Worm (Caenorhabditis elegans) whole organism, L4 larva: Measurements from ENCODE around the gene prdh-1.

Experiments used
- ceh-82 ChIP-seq: sonication (generic microtip); optimal IDR thresholded peaks from 2 replicates; lab custom pipeline; 2017; ENCODE audit warnings: missing biosample characterization, missing genetic modification characterization
- ces-1 ChIP-seq: fragments of 150-350 bp; sonication (generic microtip); optimal IDR thresholded peaks from 4 replicates; lab custom pipeline; 2014; ENCODE audit warnings: missing biosample characterization, missing genetic modification reagents, missing genetic modification characterization
- dve-1 ChIP-seq: sonication (generic microtip); optimal IDR thresholded peaks from 2 replicates; lab custom pipeline; 2017; ENCODE audit warnings: antibody characterized with exemption, mild to moderate bottlenecking, missing genetic modification characterization, missing compliant biosample characterization; ENCODE audit not compliant: insufficient read depth
- lin-29 ChIP-seq: fragments of 200-800 bp; sonication (Bioruptor generic); IDR thresholded peaks from 2 replicates; pipeline ENCODE4 v1.3.6; 2022; ENCODE audit warnings: missing genetic modification reagents, missing genetic modification characterization, missing compliant biosample characterization
- lin-39 ChIP-seq: fragments of 150-350 bp; optimal IDR thresholded peaks from 2 replicates; lab custom pipeline; 2014; ENCODE audit warnings: missing biosample characterization, missing genetic modification reagents, missing genetic modification characterization
- madf-5 ChIP-seq, 2 experiments: fragments of 200-800 bp; sonication (Bioruptor generic); IDR thresholded peaks; 2 replicates each; pipeline ENCODE4 v1.3.6; 2022; ENCODE audit warnings: missing compliant biosample characterization in 2 of 2, missing genetic modification characterization in 2 of 2
- mdl-1 ChIP-seq, 2 experiments: fragments of 150-350 bp in 1 of 2; sonication (generic microtip) in 1 of 2; optimal IDR thresholded peaks; 2 replicates each; lab custom pipeline; 2014 to 2017; ENCODE audit warnings: missing biosample characterization in 2 of 2, missing genetic modification characterization in 2 of 2
- nhr-10 ChIP-seq: fragments of 150-350 bp; optimal IDR thresholded peaks from 2 replicates; lab custom pipeline; 2014; ENCODE audit warnings: missing biosample characterization, missing genetic modification characterization
- nhr-237 ChIP-seq: sonication (generic microtip); optimal IDR thresholded peaks from 2 replicates; lab custom pipeline; 2017; ENCODE audit warnings: missing biosample characterization, missing genetic modification characterization
- nhr-28 ChIP-seq: fragments of 150-350 bp; optimal IDR thresholded peaks from 2 replicates; lab custom pipeline; 2014; ENCODE audit warnings: missing biosample characterization, missing genetic modification characterization
- nhr-42 ChIP-seq: fragments of 200-800 bp; sonication (Bioruptor generic); IDR thresholded peaks from 2 replicates; pipeline ENCODE4 v1.3.6; 2022; ENCODE audit warnings: missing genetic modification characterization, missing compliant biosample characterization
- rbr-2 ChIP-seq: sonication (generic microtip); optimal IDR thresholded peaks from 2 replicates; lab custom pipeline; 2016; ENCODE audit warnings: missing genotype, missing genetic modification characterization, missing compliant biosample characterization
- vab-7 ChIP-seq: fragments of 200-800 bp; sonication (Bioruptor generic); IDR thresholded peaks from 2 replicates; pipeline ENCODE4 v1.3.6; 2022; ENCODE audit warnings: missing genetic modification reagents, missing genetic modification characterization, missing compliant biosample characterization
- ztf-11 ChIP-seq: fragments of 150-350 bp; optimal IDR thresholded peaks from 2 replicates; lab custom pipeline; 2014; ENCODE audit warnings: missing biosample characterization, missing genetic modification characterization

prdh-1 gene

DNA sequence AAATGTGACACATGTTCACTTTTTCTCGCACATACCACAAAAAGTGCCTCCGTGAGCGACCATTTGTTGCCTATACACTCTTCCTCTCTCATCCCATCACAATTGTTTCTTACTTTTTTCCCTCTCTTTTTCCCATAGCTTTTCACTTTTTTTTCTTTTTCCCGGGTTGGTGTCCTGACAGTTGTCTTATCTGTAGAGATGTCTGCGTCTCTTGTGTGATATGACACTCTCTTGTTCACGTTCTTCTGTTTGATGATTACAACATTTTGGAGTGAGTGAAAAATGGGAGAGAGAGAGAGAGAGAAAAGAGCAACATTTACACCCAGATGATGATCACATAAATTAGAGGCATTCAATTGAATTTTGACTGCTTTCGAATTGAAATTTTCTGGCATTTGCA lies 50.1 kb downstream of the prdh-1 start (continued):
- TF ChIP-seq mdl-1 (tag; optimal IDR thresholded peaks at IDR 0.05; lab: Kevin White, UChicago), result peak in 1 of 2 experiments; percentile 38

DNA sequence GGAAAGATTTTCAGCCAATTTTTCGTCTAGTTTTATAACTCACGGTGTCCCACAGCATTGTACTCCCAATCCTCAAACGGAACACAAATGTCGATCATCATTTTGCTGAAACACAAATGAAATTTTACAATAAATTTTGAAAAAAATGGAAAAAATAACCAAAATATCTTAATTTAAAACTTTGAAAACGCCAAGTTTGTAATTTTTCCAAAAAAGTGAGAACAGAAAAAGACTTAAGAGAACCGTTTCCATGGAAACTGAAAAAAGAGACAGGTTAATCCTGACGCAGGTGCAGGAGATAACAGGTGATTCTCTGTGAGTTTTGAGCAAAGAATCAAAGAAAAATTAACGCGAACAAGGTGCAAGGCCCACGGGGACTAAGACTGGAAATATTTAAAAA lies 55.6 kb downstream of the prdh-1 start, which contains the start of gene Y45F10D.15:
Gene Y45F10D.15 (minus strand): TSS at position 101 of the 400 bp plus-strand sequence.
- TF ChIP-seq dve-1 (tag; lab: Kevin White, UChicago) (no peak), lin-39 (tag; lab: Kevin White, UChicago) (no peak), ztf-11 (tag; lab: Kevin White, UChicago) (no peak), madf-5 (GFP tag; IDR thresholded peaks at IDR 0.05; lab: Robert Waterston, UW) (no peak), ces-1 (GFP tag; lab: Kevin White, UChicago) (no peak), rbr-2 (tag; lab: Kevin White, UChicago) (no peak), nhr-10 (tag; lab: Kevin White, UChicago) (no peak), nhr-42 (no peak), nhr-28 (tag; lab: Kevin White, UChicago) (no peak), vab-7 (GFP tag; lab: Robert Waterston, UW) (no peak), nhr-237 (tag; lab: Kevin White, UChicago) (no peak), ceh-82 (tag; lab: Kevin White, UChicago) (no peak), lin-29 (GFP tag; lab: Robert Waterston, UW) (no peak)
